Worm (Caenorhabditis elegans) whole organism, late embryonic: ENCODE data around the gene lin-46.

Experiments used
- C08G9.2 ChIP-seq: sonication (generic microtip); optimal IDR thresholded peaks from 2 replicates; lab custom pipeline; 2016; ENCODE audit warnings: mild to moderate bottlenecking, missing genetic modification characterization, moderate library complexity, missing compliant biosample characterization
- F13H6.1 ChIP-seq: sonication (generic microtip); optimal IDR thresholded peaks from 2 replicates; lab custom pipeline; 2016; ENCODE audit warnings: missing genetic modification characterization, missing compliant biosample characterization
- K02D7.2 ChIP-seq: sonication (generic microtip); optimal IDR thresholded peaks from 2 replicates; lab custom pipeline; 2017; ENCODE audit warnings: mild to moderate bottlenecking, missing genetic modification characterization, missing compliant biosample characterization
- Y22D7AL.16 ChIP-seq: sonication (generic microtip); optimal IDR thresholded peaks from 2 replicates; lab custom pipeline; 2016; ENCODE audit warnings: missing genetic modification characterization, missing compliant biosample characterization
- ceh-18 ChIP-seq: sonication (generic microtip); optimal IDR thresholded peaks from 2 replicates; lab custom pipeline; 2016; ENCODE audit warnings: missing genetic modification characterization, missing compliant biosample characterization
- ceh-2 ChIP-seq: sonication (generic microtip); optimal IDR thresholded peaks from 2 replicates; lab custom pipeline; 2016; ENCODE audit warnings: missing genotype, missing genetic modification characterization, missing compliant biosample characterization
- ceh-30 ChIP-seq: fragments of 150-350 bp; optimal IDR thresholded peaks from 2 replicates; lab custom pipeline; 2014; ENCODE audit warnings: missing biosample characterization, missing genetic modification characterization
- ceh-31 ChIP-seq: sonication (generic microtip); optimal IDR thresholded peaks from 2 replicates; lab custom pipeline; 2016; ENCODE audit warnings: missing genetic modification characterization, missing compliant biosample characterization
- ceh-45 ChIP-seq: fragments of 200-800 bp; sonication (Bioruptor generic); IDR thresholded peaks from 2 replicates; pipeline ENCODE4 v1.3.6; 2022; ENCODE audit warnings: missing genetic modification reagents, missing genetic modification characterization, missing compliant biosample characterization
- ceh-9 ChIP-seq: sonication (generic microtip); optimal IDR thresholded peaks from 2 replicates; lab custom pipeline; 2016; ENCODE audit warnings: mild to moderate bottlenecking, missing genetic modification characterization, inconsistent platforms, missing compliant biosample characterization
- dve-1 ChIP-seq: sonication (generic microtip); optimal IDR thresholded peaks from 2 replicates; lab custom pipeline; 2017; ENCODE audit warnings: antibody characterized with exemption, mild to moderate bottlenecking, missing genetic modification characterization, missing compliant biosample characterization
- elt-4 ChIP-seq: sonication (generic microtip); optimal IDR thresholded peaks from 2 replicates; lab custom pipeline; 2016; ENCODE audit warnings: missing genetic modification characterization, missing compliant biosample characterization
- ets-4 ChIP-seq: sonication (generic microtip); optimal IDR thresholded peaks from 2 replicates; lab custom pipeline; 2016; ENCODE audit warnings: missing genetic modification characterization, missing compliant biosample characterization
- fax-1 ChIP-seq: sonication (generic microtip); optimal IDR thresholded peaks from 2 replicates; lab custom pipeline; 2016; ENCODE audit warnings: missing genotype, missing genetic modification characterization, missing compliant biosample characterization
- fkh-10 ChIP-seq: fragments of 150-350 bp; optimal IDR thresholded peaks from 2 replicates; lab custom pipeline; 2014; ENCODE audit warnings: missing biosample characterization, missing genetic modification reagents, missing genetic modification characterization
- gmeb-2 ChIP-seq: sonication (generic microtip); optimal IDR thresholded peaks from 2 replicates; lab custom pipeline; 2016; ENCODE audit warnings: missing genetic modification characterization, inconsistent platforms, missing compliant biosample characterization
- hlh-13 ChIP-seq: fragments of 200-800 bp; sonication (Bioruptor generic); optimal IDR thresholded peaks from 2 replicates; lab custom pipeline; 2018; ENCODE audit warnings: mild to moderate bottlenecking, missing genetic modification characterization, missing compliant biosample characterization
- hlh-30 ChIP-seq: sonication (generic microtip); optimal IDR thresholded peaks from 2 replicates; lab custom pipeline; 2017; ENCODE audit warnings: antibody characterized with exemption, missing genetic modification characterization, missing compliant biosample characterization; ENCODE audit not compliant: insufficient read depth
- hlh-8 ChIP-seq: sonication (generic microtip); optimal IDR thresholded peaks from 2 replicates; lab custom pipeline; 2016; ENCODE audit warnings: missing genotype, missing genetic modification characterization, missing compliant biosample characterization
- lim-6 ChIP-seq: sonication (generic microtip); optimal IDR thresholded peaks from 2 replicates; lab custom pipeline; 2016; ENCODE audit warnings: missing genetic modification characterization, missing compliant biosample characterization
- madf-2 ChIP-seq: sonication (generic microtip); optimal IDR thresholded peaks from 2 replicates; lab custom pipeline; 2017; ENCODE audit warnings: missing genetic modification characterization, missing compliant biosample characterization
- nfya-1 ChIP-seq: sonication (generic microtip); optimal IDR thresholded peaks from 2 replicates; lab custom pipeline; 2017; ENCODE audit warnings: missing genetic modification characterization, mild to moderate bottlenecking, missing compliant biosample characterization, antibody characterized with exemption, moderate library complexity
- nhr-11 ChIP-seq: fragments of 150-350 bp; optimal IDR thresholded peaks from 2 replicates; lab custom pipeline; 2014; ENCODE audit warnings: missing biosample characterization, missing genetic modification characterization
- npax-4 ChIP-seq: sonication (generic microtip); optimal IDR thresholded peaks from 2 replicates; lab custom pipeline; 2016; ENCODE audit warnings: missing genetic modification characterization, missing compliant biosample characterization
- pat-9 ChIP-seq: fragments of 200-800 bp; sonication (Bioruptor generic); optimal IDR thresholded peaks from 2 replicates; lab custom pipeline; 2018; ENCODE audit warnings: mild to moderate bottlenecking, missing genetic modification characterization, moderate library complexity, missing compliant biosample characterization
- pax-1 ChIP-seq: fragments of 150-350 bp; optimal IDR thresholded peaks from 2 replicates; lab custom pipeline; 2014; ENCODE audit warnings: missing biosample characterization, missing genetic modification characterization
- pha-2 ChIP-seq: sonication (generic microtip); optimal IDR thresholded peaks from 2 replicates; lab custom pipeline; 2017; ENCODE audit warnings: mild to moderate bottlenecking, missing genetic modification characterization, missing compliant biosample characterization
- pros-1 ChIP-seq: fragments of 150-350 bp; optimal IDR thresholded peaks from 2 replicates; lab custom pipeline; 2014; ENCODE audit warnings: missing biosample characterization, missing genetic modification reagents, missing genetic modification characterization
- ref-2 ChIP-seq: sonication (generic microtip); optimal IDR thresholded peaks from 2 replicates; lab custom pipeline; 2016; ENCODE audit warnings: missing genetic modification characterization, missing compliant biosample characterization
- sox-4 ChIP-seq: sonication (generic microtip); optimal IDR thresholded peaks from 2 replicates; lab custom pipeline; 2017; ENCODE audit warnings: mild to moderate bottlenecking, missing genetic modification characterization, inconsistent platforms, missing compliant biosample characterization
- syd-9 ChIP-seq: sonication (generic microtip); optimal IDR thresholded peaks from 2 replicates; lab custom pipeline; 2016; ENCODE audit warnings: mild to moderate bottlenecking, missing genetic modification characterization, moderate library complexity, missing compliant biosample characterization
- tbx-7 ChIP-seq: sonication (generic microtip); optimal IDR thresholded peaks from 2 replicates; lab custom pipeline; 2016; ENCODE audit warnings: missing genotype, missing genetic modification characterization, missing compliant biosample characterization
- ttx-3 ChIP-seq: sonication (generic microtip); optimal IDR thresholded peaks from 2 replicates; lab custom pipeline; 2016; ENCODE audit warnings: missing genetic modification reagents, missing genetic modification characterization, missing compliant biosample characterization
- unc-86 ChIP-seq: sonication (generic microtip); optimal IDR thresholded peaks from 2 replicates; lab custom pipeline; 2016; ENCODE audit warnings: missing genetic modification characterization, missing compliant biosample characterization
- zip-5 ChIP-seq: sonication (generic microtip); optimal IDR thresholded peaks from 2 replicates; lab custom pipeline; 2016; ENCODE audit warnings: missing genetic modification characterization, missing compliant biosample characterization
- ztf-16 ChIP-seq: sonication (generic microtip); optimal IDR thresholded peaks from 2 replicates; lab custom pipeline; 2017; ENCODE audit warnings: missing genetic modification characterization, missing compliant biosample characterization

The lin-46 gene

DNA sequence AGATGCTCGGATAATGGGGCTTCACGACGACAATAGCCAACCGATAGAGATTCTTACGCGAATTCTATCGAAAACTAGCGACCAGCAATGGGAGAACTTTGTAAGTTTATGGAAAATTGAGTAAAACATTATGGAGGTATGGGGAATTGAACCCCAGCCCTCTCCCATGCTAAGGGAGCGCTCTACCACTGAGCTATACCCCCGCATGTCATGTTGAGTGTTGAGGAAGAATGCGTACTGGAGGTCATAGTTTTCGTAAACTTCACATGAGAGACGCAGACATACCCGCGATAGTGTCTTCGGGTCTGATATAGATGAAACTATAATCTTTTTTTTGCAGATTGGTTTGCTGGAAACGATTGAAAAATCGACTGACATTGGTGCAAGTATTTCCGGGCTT lies 34.7 kb downstream of the lin-46 start (continued):
- TF ChIP-seq hlh-13 (peak; percentile 78), ceh-30 (tag; lab: Kevin White, UChicago) (no peak), ttx-3 (tag; lab: Kevin White, UChicago) (peak; percentile 74), sox-4 (peak; percentile 89), syd-9 (tag; lab: Kevin White, UChicago) (peak; percentile 86), ztf-16 (tag; lab: Kevin White, UChicago) (peak; percentile 90), ref-2 (peak; percentile 65), F13H6.1 (tag; lab: Kevin White, UChicago) (peak; percentile 83), ceh-18 (tag; lab: Kevin White, UChicago) (peak; percentile 82), nfya-1 (tag; lab: Kevin White, UChicago) (peak; percentile 47), pha-2 (tag; lab: Kevin White, UChicago) (peak; percentile 67), K02D7.2 (tag; lab: Kevin White, UChicago) (peak; percentile 86), ceh-9 (tag; lab: Kevin White, UChicago) (peak; percentile 78), pax-1 (tag; lab: Kevin White, UChicago) (no peak), ceh-2 (tag; lab: Kevin White, UChicago) (peak; percentile 73), madf-2 (peak; percentile 78), zip-5 (tag; lab: Kevin White, UChicago) (peak; percentile 45), dve-1 (tag; lab: Kevin White, UChicago) (peak; percentile 76), ets-4 (tag; lab: Kevin White, UChicago) (peak; percentile 44), hlh-8 (tag; lab: Kevin White, UChicago) (peak; percentile 75), fkh-10 (GFP tag; lab: Kevin White, UChicago) (no peak), lim-6 (peak; percentile 49), Y22D7AL.16 (tag; lab: Kevin White, UChicago) (peak; percentile 91), nhr-11 (tag; lab: Kevin White, UChicago) (no peak), fax-1 (tag; lab: Kevin White, UChicago) (peak; percentile 86)
- TF ChIP-seq, all 69 proteins: peak for 59

DNA sequence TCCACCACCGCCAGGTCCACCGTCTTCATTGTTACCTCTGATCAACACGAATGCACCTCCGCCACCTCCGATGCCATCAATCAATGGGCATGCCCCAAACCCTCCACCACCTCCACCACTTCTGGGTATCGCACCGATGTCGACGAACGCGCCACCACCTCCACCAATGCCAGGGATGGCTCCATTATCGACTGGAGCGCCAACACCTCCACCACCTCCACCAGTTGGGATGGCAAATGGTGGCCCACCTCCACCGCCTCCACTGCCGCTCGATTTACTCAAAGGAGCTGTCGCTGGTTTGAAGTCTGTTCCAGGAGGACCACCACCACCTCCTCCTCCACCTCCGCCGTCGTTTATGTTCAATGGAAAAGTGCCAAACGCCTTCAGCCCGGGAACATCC lies 35.7 kb downstream of the lin-46 start:
- TF ChIP-seq sox-4 (no peak), zip-5 (tag; lab: Kevin White, UChicago) (no peak), Y22D7AL.16 (tag; lab: Kevin White, UChicago) (no peak), ztf-16 (tag; lab: Kevin White, UChicago) (no peak), hlh-30 (tag; lab: Kevin White, UChicago) (no peak)

DNA sequence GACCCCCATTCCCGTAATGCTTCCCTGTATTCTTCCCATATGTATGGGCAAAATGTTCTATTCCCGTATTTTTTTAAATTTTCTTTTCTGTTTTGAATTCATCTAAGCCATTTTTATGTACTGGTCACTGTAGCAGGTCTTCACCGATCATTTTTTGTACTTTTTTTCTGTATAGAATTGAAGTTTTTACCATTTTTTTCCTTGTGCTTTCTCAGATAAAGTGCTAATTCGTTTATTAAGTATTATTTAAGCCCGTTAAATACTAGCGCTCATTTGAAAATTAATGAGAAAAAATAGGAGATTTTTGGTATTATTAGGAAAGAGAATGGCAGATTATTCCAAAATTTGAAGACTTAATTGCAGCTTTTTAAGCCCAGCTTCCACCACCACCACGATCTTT lies 38.1 kb downstream of the lin-46 start:
- TF ChIP-seq pat-9 (tag; lab: Kevin White, UChicago) = no peak
- no peak for TF ChIP-seq C08G9.2 (tag; lab: Kevin White, UChicago)
- TF ChIP-seq pros-1 (tag; lab: Kevin White, UChicago) = no peak
- TF ChIP-seq ceh-45 (GFP tag; lab: Robert Waterston, UW) = no peak
- no peak for TF ChIP-seq K02D7.2 (tag; lab: Kevin White, UChicago)
- TF ChIP-seq lim-6 = no peak
- no peak for TF ChIP-seq nfya-1 (tag; lab: Kevin White, UChicago)
- no peak for TF ChIP-seq ets-4 (tag; lab: Kevin White, UChicago)
- TF ChIP-seq zip-5 (tag; lab: Kevin White, UChicago) = no peak
- no peak for TF ChIP-seq npax-4

ce11 chrV:13008825-13009224 lies 40.2 kb downstream of the lin-46 start, which contains the start of gene F15B9.10:
TSS of gene F15B9.10 (minus strand) at chrV:13008925.
- TF ChIP-seq elt-4 (tag; lab: Kevin White, UChicago) = no peak
- no peak for TF ChIP-seq Y22D7AL.16 (tag; lab: Kevin White, UChicago)
- no peak for TF ChIP-seq tbx-7
- no peak for TF ChIP-seq ceh-31 (tag; lab: Kevin White, UChicago)

DNA sequence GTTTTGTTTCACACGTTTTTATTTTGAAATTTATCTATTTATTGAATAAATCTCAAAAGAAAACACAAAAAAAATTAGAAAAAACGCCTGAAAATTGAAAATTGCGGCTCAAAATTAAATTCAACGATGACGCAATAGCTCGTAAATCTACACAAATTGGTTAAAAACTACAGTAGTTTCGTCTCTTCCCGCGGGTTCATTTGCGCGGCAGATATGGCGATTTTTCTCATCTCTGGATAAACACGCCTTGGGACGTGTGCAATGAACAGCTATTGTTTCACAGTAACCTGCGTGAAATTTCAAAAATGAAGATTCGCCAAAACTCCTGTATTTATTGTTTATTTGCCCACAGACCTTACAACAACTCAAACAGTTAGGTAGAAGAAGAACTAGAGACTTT lies 40.6 kb downstream of the lin-46 start:
- TF ChIP-seq unc-86 (tag; lab: Kevin White, UChicago) (no peak), gmeb-2 (tag; lab: Kevin White, UChicago) (no peak), elt-4 (tag; lab: Kevin White, UChicago) (no peak), pros-1 (tag; lab: Kevin White, UChicago) (no peak), ref-2 (no peak)
